Worm (Caenorhabditis elegans) whole organism, L4 larva: ENCODE data around the gene ztf-14.
A peak's percentile ranks its signal among the peaks of the same experiment; 100 is the strongest.

Experiments used
- D1046.2 ChIP-seq: fragments of 200-800 bp; sonication (Bioruptor generic); IDR thresholded peaks from 2 replicates; pipeline ENCODE4 v1.3.6; 2022; ENCODE audit warnings: missing genetic modification characterization, missing compliant biosample characterization
- F26F4.8 ChIP-seq: fragments of 200-800 bp; sonication (Bioruptor generic); conservative IDR thresholded peaks from 2 replicates; pipeline ENCODE4 v1.3.6; 2022; ENCODE audit warnings: missing genetic modification characterization, missing compliant biosample characterization
- F37D6.2 ChIP-seq: sonication (generic microtip); optimal IDR thresholded peaks from 2 replicates; lab custom pipeline; 2016; ENCODE audit warnings: mild to moderate bottlenecking, missing genetic modification characterization, missing compliant biosample characterization
- R02D3.7 ChIP-seq: fragments of 150-350 bp; sonication (generic microtip); optimal IDR thresholded peaks from 3 replicates; lab custom pipeline; 2014; ENCODE audit warnings: missing biosample characterization, missing genetic modification characterization
- T26A8.4 ChIP-seq: fragments of 200-800 bp; sonication (Bioruptor generic); IDR thresholded peaks from 2 replicates; pipeline ENCODE4 v1.3.6; 2022; ENCODE audit warnings: missing genetic modification characterization, missing compliant biosample characterization
- Y105C5A.15 ChIP-seq: fragments of 200-800 bp; sonication (Bioruptor generic); IDR thresholded peaks from 2 replicates; pipeline ENCODE4 v1.3.6; 2022; ENCODE audit warnings: missing genetic modification characterization, missing compliant biosample characterization
- Y5F2A.4 ChIP-seq: fragments of 200-800 bp; sonication (Bioruptor generic); optimal IDR thresholded peaks from 2 replicates; lab custom pipeline; 2018; ENCODE audit warnings: mild to moderate bottlenecking, missing genetic modification characterization, missing compliant biosample characterization
- Y75B8A.6 ChIP-seq: fragments of 200-800 bp; sonication (Bioruptor generic); IDR thresholded peaks from 2 replicates; pipeline ENCODE4 v1.3.6; 2022; ENCODE audit warnings: missing genetic modification reagents, missing genetic modification characterization, missing compliant biosample characterization
- ZK337.2 ChIP-seq: fragments of 200-800 bp; sonication (Bioruptor generic); IDR thresholded peaks from 2 replicates; pipeline ENCODE4 v1.3.6; 2022; ENCODE audit warnings: missing genetic modification reagents, missing genetic modification characterization, missing compliant biosample characterization
- ama-1 ChIP-seq: fragments of 150-350 bp; optimal IDR thresholded peaks from 2 replicates; lab custom pipeline; 2014; ENCODE audit warnings: inconsistent platforms, mixed read lengths
- ceh-20 ChIP-seq: fragments of 200-800 bp; sonication (Bioruptor generic); IDR thresholded peaks from 2 replicates; pipeline ENCODE4 v1.3.6; 2022; ENCODE audit warnings: missing genetic modification reagents, missing genetic modification characterization, missing compliant biosample characterization
- ceh-82 ChIP-seq: sonication (generic microtip); optimal IDR thresholded peaks from 2 replicates; lab custom pipeline; 2017; ENCODE audit warnings: missing biosample characterization, missing genetic modification characterization
- ces-1 ChIP-seq: fragments of 150-350 bp; sonication (generic microtip); optimal IDR thresholded peaks from 4 replicates; lab custom pipeline; 2014; ENCODE audit warnings: missing biosample characterization, missing genetic modification reagents, missing genetic modification characterization
- daf-16 ChIP-seq, 3 experiments: sonication (generic microtip); optimal IDR thresholded peaks; 2 replicates each; lab custom pipeline; 2016 to 2017; ENCODE audit warnings: missing genetic modification characterization in 3 of 3, missing genetic modification reagents in 3 of 3, mild to moderate bottlenecking in 2 of 3, missing compliant biosample characterization in 2 of 3, missing biosample characterization in 1 of 3, moderate library complexity in 1 of 3
- dmd-6 ChIP-seq: fragments of 200-800 bp; sonication (Bioruptor generic); IDR thresholded peaks from 2 replicates; pipeline ENCODE4 v1.3.6; 2022; ENCODE audit warnings: missing genetic modification reagents, missing genetic modification characterization, missing compliant biosample characterization
- duxl-1 ChIP-seq: sonication (generic microtip); optimal IDR thresholded peaks from 2 replicates; lab custom pipeline; 2016; ENCODE audit warnings: mild to moderate bottlenecking, missing genetic modification characterization, moderate library complexity, missing compliant biosample characterization; ENCODE audit not compliant: poor library complexity
- dve-1 ChIP-seq: sonication (generic microtip); optimal IDR thresholded peaks from 2 replicates; lab custom pipeline; 2017; ENCODE audit warnings: antibody characterized with exemption, mild to moderate bottlenecking, missing genetic modification characterization, missing compliant biosample characterization; ENCODE audit not compliant: insufficient read depth
- fkh-10 ChIP-seq: fragments of 150-350 bp; optimal IDR thresholded peaks from 2 replicates; lab custom pipeline; 2014; ENCODE audit warnings: missing biosample characterization, missing genetic modification reagents, missing genetic modification characterization
- hlh-11 ChIP-seq: fragments of 200-800 bp; sonication (Bioruptor generic); optimal IDR thresholded peaks from 2 replicates; lab custom pipeline; 2018; ENCODE audit warnings: mild to moderate bottlenecking, missing genetic modification characterization, missing compliant biosample characterization
- hlh-30 ChIP-seq: sonication (generic microtip); optimal IDR thresholded peaks from 2 replicates; lab custom pipeline; 2017; ENCODE audit warnings: antibody characterized with exemption, mild to moderate bottlenecking, missing genetic modification characterization, missing compliant biosample characterization; ENCODE audit not compliant: insufficient read depth
- hmg-1.1 ChIP-seq: fragments of 200-800 bp; sonication (Bioruptor generic); IDR thresholded peaks from 2 replicates; pipeline ENCODE4 v1.3.6; 2022; ENCODE audit warnings: missing genetic modification reagents, missing genetic modification characterization, missing compliant biosample characterization
- lim-7 ChIP-seq: fragments of 200-800 bp; sonication (Bioruptor generic); IDR thresholded peaks from 2 replicates; pipeline ENCODE4 v1.3.6; 2022; ENCODE audit warnings: missing genetic modification characterization, missing compliant biosample characterization
- lin-13 ChIP-seq: fragments of 150-350 bp; optimal IDR thresholded peaks from 2 replicates; lab custom pipeline; 2014; ENCODE audit warnings: missing biosample characterization, missing genetic modification reagents, missing genetic modification characterization
- lin-38 ChIP-seq: fragments of 200-800 bp; sonication (Bioruptor generic); IDR thresholded peaks from 2 replicates; pipeline ENCODE4 v1.3.6; 2022; ENCODE audit warnings: missing genetic modification reagents, missing genetic modification characterization, missing compliant biosample characterization
- lsy-2 ChIP-seq, 2 experiments: fragments of 150-350 bp in 1 of 2; sonication (generic microtip) in 1 of 2; optimal IDR thresholded peaks; 2 replicates each; lab custom pipeline; 2014 to 2017; ENCODE audit warnings: missing biosample characterization in 2 of 2, missing genetic modification characterization in 2 of 2
- madf-5 ChIP-seq, 2 experiments: fragments of 200-800 bp; sonication (Bioruptor generic); IDR thresholded peaks; 2 replicates each; pipeline ENCODE4 v1.3.6; 2022; ENCODE audit warnings: missing compliant biosample characterization in 2 of 2, missing genetic modification characterization in 2 of 2
- madf-9 ChIP-seq: fragments of 200-800 bp; sonication (Bioruptor generic); conservative IDR thresholded peaks from 2 replicates; pipeline ENCODE4 v1.3.6; 2022; ENCODE audit warnings: missing genetic modification reagents, missing genetic modification characterization, missing compliant biosample characterization
- mdt-29 ChIP-seq: fragments of 200-800 bp; sonication (Bioruptor generic); IDR thresholded peaks from 2 replicates; pipeline ENCODE4 v1.3.6; 2022; ENCODE audit warnings: missing genetic modification reagents, missing genetic modification characterization, missing compliant biosample characterization
- mep-1 ChIP-seq: fragments of 150-350 bp; sonication (generic microtip); optimal IDR thresholded peaks from 3 replicates; lab custom pipeline; 2014; ENCODE audit warnings: missing biosample characterization, missing genetic modification characterization
- mes-2 ChIP-seq: sonication (generic microtip); optimal IDR thresholded peaks from 2 replicates; lab custom pipeline; 2016; ENCODE audit warnings: missing genotype, mild to moderate bottlenecking, missing genetic modification characterization, missing compliant biosample characterization; ENCODE audit not compliant: poor library complexity, severe bottlenecking
- mxl-2 ChIP-seq: fragments of 200-800 bp; sonication (Bioruptor generic); conservative IDR thresholded peaks from 2 replicates; pipeline ENCODE4 v1.3.6; 2022; ENCODE audit warnings: missing genetic modification reagents, missing genetic modification characterization, missing compliant biosample characterization
- mxl-3 ChIP-seq: fragments of 200-800 bp; sonication (Bioruptor generic); optimal IDR thresholded peaks from 2 replicates; lab custom pipeline; 2018; ENCODE audit warnings: mild to moderate bottlenecking, missing genetic modification characterization, missing compliant biosample characterization
- nhr-11 ChIP-seq: fragments of 150-350 bp; optimal IDR thresholded peaks from 2 replicates; lab custom pipeline; 2014; ENCODE audit warnings: missing biosample characterization, missing genetic modification characterization
- nhr-28 ChIP-seq: fragments of 150-350 bp; optimal IDR thresholded peaks from 2 replicates; lab custom pipeline; 2014; ENCODE audit warnings: missing biosample characterization, missing genetic modification characterization
- nhr-48 ChIP-seq: sonication (generic microtip); optimal IDR thresholded peaks from 2 replicates; lab custom pipeline; 2016; ENCODE audit warnings: mild to moderate bottlenecking, missing genetic modification characterization, missing compliant biosample characterization
- nhr-6 ChIP-seq: fragments of 150-350 bp; optimal IDR thresholded peaks from 2 replicates; lab custom pipeline; 2014; ENCODE audit warnings: missing biosample characterization, missing genetic modification characterization
- nhr-76 ChIP-seq: fragments of 150-350 bp; optimal IDR thresholded peaks from 2 replicates; lab custom pipeline; 2014; ENCODE audit warnings: missing biosample characterization, missing genetic modification characterization
- sdz-12 ChIP-seq: fragments of 200-800 bp; sonication (Bioruptor generic); optimal IDR thresholded peaks from 2 replicates; lab custom pipeline; 2018; ENCODE audit warnings: mild to moderate bottlenecking, missing genetic modification characterization, missing compliant biosample characterization
- set-16 ChIP-seq: fragments of 200-800 bp; sonication (Bioruptor generic); IDR thresholded peaks from 2 replicates; pipeline ENCODE4 v1.3.6; 2022; ENCODE audit warnings: missing genetic modification reagents, missing genetic modification characterization, missing compliant biosample characterization
- skn-1 ChIP-seq: fragments of 150-350 bp; optimal IDR thresholded peaks from 2 replicates; lab custom pipeline; 2014; ENCODE audit warnings: missing biosample characterization, missing genetic modification characterization
- snpc-4 ChIP-seq: fragments of 150-350 bp; optimal IDR thresholded peaks from 2 replicates; lab custom pipeline; 2014; ENCODE audit warnings: missing biosample characterization, missing genetic modification characterization
- spr-3 ChIP-seq: fragments of 200-800 bp; sonication (Bioruptor generic); optimal IDR thresholded peaks from 2 replicates; lab custom pipeline; 2018; ENCODE audit warnings: mild to moderate bottlenecking, missing genetic modification characterization, missing compliant biosample characterization
- tra-1 ChIP-seq: fragments of 200-800 bp; sonication (Bioruptor generic); IDR thresholded peaks from 2 replicates; pipeline ENCODE4 v1.3.6; 2022; ENCODE audit warnings: missing genetic modification reagents, missing genetic modification characterization, missing compliant biosample characterization
- unc-39 ChIP-seq: sonication (generic microtip); optimal IDR thresholded peaks from 2 replicates; lab custom pipeline; 2017; ENCODE audit warnings: missing biosample characterization, missing genetic modification characterization
- vab-7 ChIP-seq: fragments of 200-800 bp; sonication (Bioruptor generic); IDR thresholded peaks from 2 replicates; pipeline ENCODE4 v1.3.6; 2022; ENCODE audit warnings: missing genetic modification reagents, missing genetic modification characterization, missing compliant biosample characterization
- zip-11 ChIP-seq: fragments of 200-800 bp; sonication (Bioruptor generic); IDR thresholded peaks from 2 replicates; pipeline ENCODE4 v1.3.6; 2022; ENCODE audit warnings: missing genetic modification characterization, missing compliant biosample characterization
- ztf-11 ChIP-seq: fragments of 150-350 bp; optimal IDR thresholded peaks from 2 replicates; lab custom pipeline; 2014; ENCODE audit warnings: missing biosample characterization, missing genetic modification characterization

Gene ztf-14

ce11 chrX:14478193-14478592 is 17.7 kb upstream of the ztf-14 start:
- TF ChIP-seq dmd-6 (GFP tag; lab: Robert Waterston, UW) = no peak
- TF ChIP-seq duxl-1 (tag; lab: Kevin White, UChicago) = peak; percentile 17
- peak; percentile 51 for TF ChIP-seq dve-1
- peak in 1 of 2 experiments; percentile 73 for TF ChIP-seq lsy-2 (tag; optimal IDR thresholded peaks at IDR 0.05; lab: Kevin White, UChicago)
- peak; percentile 65 for TF ChIP-seq F37D6.2 (tag; lab: Kevin White, UChicago)
- TF ChIP-seq hmg-1.1 (GFP tag; lab: Robert Waterston, UW) = peak; percentile 48
- TF ChIP-seq daf-16 (GFP tag; optimal IDR thresholded peaks at IDR 0.05; lab: Kevin White, UChicago) = no peak
- TF ChIP-seq daf-16 (tag; optimal IDR thresholded peaks at IDR 0.05; lab: Kevin White, UChicago) = no peak
- peak; percentile 54 for TF ChIP-seq mes-2 (tag; lab: Kevin White, UChicago)
- TF ChIP-seq zip-11 (GFP tag; lab: Robert Waterston, UW) = no peak
- TF ChIP-seq lin-38 (GFP tag; lab: Robert Waterston, UW) = no peak
- peak; percentile 87 for TF ChIP-seq snpc-4
- TF ChIP-seq tra-1 (GFP tag; lab: Robert Waterston, UW) = no peak

- TF ChIP-seq vab-7 (GFP tag; lab: Robert Waterston, UW) = peak; percentile 78
- TF ChIP-seq ces-1 = no peak
- no peak for TF ChIP-seq nhr-11 (tag; lab: Kevin White, UChicago)
- TF ChIP-seq daf-16 (GFP tag; optimal IDR thresholded peaks at IDR 0.05; lab: Kevin White, UChicago) = peak in 1 of 2 experiments; percentile 72
- TF ChIP-seq daf-16 (tag; optimal IDR thresholded peaks at IDR 0.05; lab: Kevin White, UChicago) = peak; percentile 54
- peak; percentile 24 for TF ChIP-seq nhr-28 (tag; lab: Kevin White, UChicago)
- TF ChIP-seq nhr-76 (tag; lab: Kevin White, UChicago) = no peak
- TF ChIP-seq Y105C5A.15 (GFP tag; lab: Robert Waterston, UW) = peak; percentile 83
- TF ChIP-seq set-16 (GFP tag; lab: Robert Waterston, UW) = no peak
- peak; percentile 19 for TF ChIP-seq sdz-12
- peak; percentile 25 for TF ChIP-seq hlh-11 (tag; lab: Kevin White, UChicago)
- TF ChIP-seq lin-13 (GFP tag; lab: Kevin White, UChicago) = peak; percentile 27
- peak; percentile 22; the same call in 1 of the 2 replicates for TF ChIP-seq T26A8.4 (GFP tag; lab: Robert Waterston, UW)
- TF ChIP-seq hmg-1.1 (GFP tag; lab: Robert Waterston, UW) = peak; percentile 24
- no peak for TF ChIP-seq Y75B8A.6 (GFP tag; lab: Robert Waterston, UW)
- no peak for TF ChIP-seq nhr-6
- peak; percentile 64 for TF ChIP-seq duxl-1 (tag; lab: Kevin White, UChicago)
- TF ChIP-seq madf-9 (GFP tag; lab: Robert Waterston, UW) = peak; percentile 77
- TF ChIP-seq mxl-3 (GFP tag; lab: Kevin White, UChicago) = peak; percentile 24
- peak; percentile 1 for TF ChIP-seq nhr-48 (tag; lab: Kevin White, UChicago)
- TF ChIP-seq D1046.2 = peak; percentile 85; the same call in 1 of the 2 replicates
- no peak for TF ChIP-seq F37D6.2 (tag; lab: Kevin White, UChicago)
- peak; percentile 36 to 72; a peak in 2 of 4 replicates for TF ChIP-seq madf-5 (GFP tag; IDR thresholded peaks at IDR 0.05; lab: Robert Waterston, UW)
- peak; percentile 54; the same call in 1 of the 2 replicates for TF ChIP-seq ceh-20 (GFP tag; lab: Robert Waterston, UW)
- TF ChIP-seq spr-3 (GFP tag; lab: Kevin White, UChicago) = peak; percentile 55
- TF ChIP-seq Y5F2A.4 (GFP tag; lab: Kevin White, UChicago) = peak; percentile 16
- peak; percentile 82; the same call in 1 of the 2 replicates for TF ChIP-seq F26F4.8 (GFP tag; lab: Robert Waterston, UW)
- peak; percentile 75; the same call in 1 of the 2 replicates for TF ChIP-seq ZK337.2 (GFP tag; lab: Robert Waterston, UW)
- TF ChIP-seq ama-1 (lab: Kevin White, UChicago) = no peak
- peak; percentile 38 for TF ChIP-seq mep-1 (tag; lab: Kevin White, UChicago)
- no peak for TF ChIP-seq R02D3.7
- TF ChIP-seq skn-1 (tag; lab: Kevin White, UChicago) = no peak
- no peak for TF ChIP-seq ztf-11 (tag; lab: Kevin White, UChicago)
- no peak for TF ChIP-seq ceh-82
- TF ChIP-seq hlh-30 (tag; lab: Kevin White, UChicago) = peak; percentile 63
- TF ChIP-seq mxl-2 (GFP tag; lab: Robert Waterston, UW) = peak; percentile 72; the same call in 1 of the 2 replicates
- TF ChIP-seq mdt-29 (GFP tag; lab: Robert Waterston, UW) = peak; percentile 70
- no peak for TF ChIP-seq unc-39 (tag; lab: Kevin White, UChicago)
- TF ChIP-seq fkh-10 (GFP tag; lab: Kevin White, UChicago) = no peak
- TF ChIP-seq lim-7 (GFP tag; lab: Robert Waterston, UW) = peak; percentile 81
These were observed 17.0 kb upstream of the ztf-14 start, which contains the start of gene M163.11 for ce11 chrX:14478743-14479428. Gene M163.11, plus strand, starts transcription at chrX:14479378.
